Worm (Caenorhabditis elegans): ENCODE results near the gene Y46G5A.23.

- no peak for TF ChIP-seq zfp-3 (GFP tag; conservative IDR thresholded peaks at IDR 0.05)
- no peak for TF ChIP-seq lim-7 (GFP tag; IDR thresholded peaks at IDR 0.05)
- no peak for TF ChIP-seq aha-1 (tag)
- no peak for TF ChIP-seq ztf-11 (tag; optimal IDR thresholded peaks at IDR 0.05)
- no peak for TF ChIP-seq lin-13 (GFP tag; optimal IDR thresholded peaks at IDR 0.05)
- TF ChIP-seq lir-3 (tag; optimal IDR thresholded peaks at IDR 0.05), result no peak
- no peak for TF ChIP-seq T26A8.4 (GFP tag; IDR thresholded peaks at IDR 0.05)
- no peak for TF ChIP-seq aly-2 (tag; optimal IDR thresholded peaks at IDR 0.05)
- TF ChIP-seq ZK337.2 (GFP tag; IDR thresholded peaks at IDR 0.05), result no peak
- no peak for TF ChIP-seq nhr-6 (tag; optimal IDR thresholded peaks at IDR 0.05)
- TF ChIP-seq pqm-1 (tag; optimal IDR thresholded peaks at IDR 0.05), result no peak
Observed at ce11 chrII:12818488-12818887, 10.3 kb downstream of the Y46G5A.23 start, which contains the start of gene Y46G5A.22.

Data from whole organism, L4 larva.